Worm (Caenorhabditis elegans) whole organism, L4 larva: ENCODE results near the gene C29F5.1.

Source experiments
- R02D3.7 ChIP-seq: fragments of 150-350 bp; sonication (generic microtip); optimal IDR thresholded peaks from 3 replicates; lab custom pipeline; 2014; ENCODE audit warnings: missing biosample characterization, missing genetic modification characterization
- T20F7.1 ChIP-seq: fragments of 200-800 bp; sonication (Bioruptor generic); optimal IDR thresholded peaks from 2 replicates; lab custom pipeline; 2018; ENCODE audit warnings: mild to moderate bottlenecking, missing genetic modification characterization, missing compliant biosample characterization
- T26A8.4 ChIP-seq: fragments of 200-800 bp; sonication (Bioruptor generic); IDR thresholded peaks from 2 replicates; pipeline ENCODE4 v1.3.6; 2022; ENCODE audit warnings: missing genetic modification characterization, missing compliant biosample characterization
- Y5F2A.4 ChIP-seq: fragments of 200-800 bp; sonication (Bioruptor generic); optimal IDR thresholded peaks from 2 replicates; lab custom pipeline; 2018; ENCODE audit warnings: mild to moderate bottlenecking, missing genetic modification characterization, missing compliant biosample characterization
- ZK546.5 ChIP-seq, 2 experiments: sonication (generic microtip); optimal IDR thresholded peaks; 2 replicates each; lab custom pipeline; 2017; ENCODE audit warnings: missing biosample characterization in 2 of 2, missing genetic modification characterization in 2 of 2
- aha-1 ChIP-seq: fragments of 150-350 bp; peaks from one replicate; lab custom pipeline; 2014; ENCODE audit warnings: missing biosample characterization, missing genetic modification characterization
- aly-2 ChIP-seq: sonication (generic microtip); optimal IDR thresholded peaks from 2 replicates; lab custom pipeline; 2018; ENCODE audit warnings: missing biosample characterization, missing genetic modification characterization
- ama-1 ChIP-seq: fragments of 150-350 bp; optimal IDR thresholded peaks from 2 replicates; lab custom pipeline; 2014; ENCODE audit warnings: inconsistent platforms, mixed read lengths
- ces-1 ChIP-seq: fragments of 150-350 bp; sonication (generic microtip); optimal IDR thresholded peaks from 4 replicates; lab custom pipeline; 2014; ENCODE audit warnings: missing biosample characterization, missing genetic modification reagents, missing genetic modification characterization
- ctbp-1 ChIP-seq: fragments of 200-800 bp; sonication (Bioruptor generic); IDR thresholded peaks from 2 replicates; pipeline ENCODE4 v1.3.6; 2022; ENCODE audit warnings: missing genetic modification reagents, missing genetic modification characterization, missing compliant biosample characterization
- daf-16 ChIP-seq, 3 experiments: sonication (generic microtip); optimal IDR thresholded peaks; 2 replicates each; lab custom pipeline; 2016 to 2017; ENCODE audit warnings: missing genetic modification characterization in 3 of 3, missing genetic modification reagents in 3 of 3, mild to moderate bottlenecking in 2 of 3, missing compliant biosample characterization in 2 of 3, missing biosample characterization in 1 of 3, moderate library complexity in 1 of 3
- dmd-6 ChIP-seq: fragments of 200-800 bp; sonication (Bioruptor generic); IDR thresholded peaks from 2 replicates; pipeline ENCODE4 v1.3.6; 2022; ENCODE audit warnings: missing genetic modification reagents, missing genetic modification characterization, missing compliant biosample characterization
- dmd-9 ChIP-seq: fragments of 200-800 bp; sonication (Bioruptor generic); IDR thresholded peaks from 2 replicates; pipeline ENCODE4 v1.3.6; 2022; ENCODE audit warnings: missing genetic modification reagents, missing genetic modification characterization, missing compliant biosample characterization
- dve-1 ChIP-seq: sonication (generic microtip); optimal IDR thresholded peaks from 2 replicates; lab custom pipeline; 2017; ENCODE audit warnings: antibody characterized with exemption, mild to moderate bottlenecking, missing genetic modification characterization, missing compliant biosample characterization; ENCODE audit not compliant: insufficient read depth
- fkh-10 ChIP-seq: fragments of 150-350 bp; optimal IDR thresholded peaks from 2 replicates; lab custom pipeline; 2014; ENCODE audit warnings: missing biosample characterization, missing genetic modification reagents, missing genetic modification characterization
- gei-8 ChIP-seq: fragments of 200-800 bp; sonication (Bioruptor generic); optimal IDR thresholded peaks from 2 replicates; lab custom pipeline; 2018; ENCODE audit warnings: mild to moderate bottlenecking, missing genetic modification characterization, missing compliant biosample characterization
- hif-1 ChIP-seq, 2 experiments: sonication (generic microtip); optimal IDR thresholded peaks; 2 replicates each; lab custom pipeline; 2016 to 2017; ENCODE audit warnings: missing compliant biosample characterization in 2 of 2, missing genetic modification characterization in 2 of 2, missing genetic modification reagents in 2 of 2, missing genotype in 2 of 2, mild to moderate bottlenecking in 1 of 2
- hlh-11 ChIP-seq: fragments of 200-800 bp; sonication (Bioruptor generic); optimal IDR thresholded peaks from 2 replicates; lab custom pipeline; 2018; ENCODE audit warnings: mild to moderate bottlenecking, missing genetic modification characterization, missing compliant biosample characterization
- hlh-30 ChIP-seq: sonication (generic microtip); optimal IDR thresholded peaks from 2 replicates; lab custom pipeline; 2017; ENCODE audit warnings: antibody characterized with exemption, mild to moderate bottlenecking, missing genetic modification characterization, missing compliant biosample characterization; ENCODE audit not compliant: insufficient read depth
- jun-1 ChIP-seq: fragments of 150-350 bp; optimal IDR thresholded peaks from 2 replicates; lab custom pipeline; 2014; ENCODE audit warnings: missing biosample characterization, missing genetic modification reagents, missing genetic modification characterization
- lin-1 ChIP-seq: fragments of 200-800 bp; sonication (Bioruptor generic); IDR thresholded peaks from 2 replicates; pipeline ENCODE4 v1.3.6; 2022; ENCODE audit warnings: missing genetic modification reagents, missing genetic modification characterization, missing compliant biosample characterization
- lin-38 ChIP-seq: fragments of 200-800 bp; sonication (Bioruptor generic); IDR thresholded peaks from 2 replicates; pipeline ENCODE4 v1.3.6; 2022; ENCODE audit warnings: missing genetic modification reagents, missing genetic modification characterization, missing compliant biosample characterization
- lsy-2 ChIP-seq, 2 experiments: fragments of 150-350 bp in 1 of 2; sonication (generic microtip) in 1 of 2; optimal IDR thresholded peaks; 2 replicates each; lab custom pipeline; 2014 to 2017; ENCODE audit warnings: missing biosample characterization in 2 of 2, missing genetic modification characterization in 2 of 2
- mdl-1 ChIP-seq, 2 experiments: fragments of 150-350 bp in 1 of 2; sonication (generic microtip) in 1 of 2; optimal IDR thresholded peaks; 2 replicates each; lab custom pipeline; 2014 to 2017; ENCODE audit warnings: missing biosample characterization in 2 of 2, missing genetic modification characterization in 2 of 2
- mep-1 ChIP-seq: fragments of 150-350 bp; sonication (generic microtip); optimal IDR thresholded peaks from 3 replicates; lab custom pipeline; 2014; ENCODE audit warnings: missing biosample characterization, missing genetic modification characterization
- mes-2 ChIP-seq: sonication (generic microtip); optimal IDR thresholded peaks from 2 replicates; lab custom pipeline; 2016; ENCODE audit warnings: missing genotype, mild to moderate bottlenecking, missing genetic modification characterization, missing compliant biosample characterization; ENCODE audit not compliant: poor library complexity, severe bottlenecking
- mxl-2 ChIP-seq: fragments of 200-800 bp; sonication (Bioruptor generic); conservative IDR thresholded peaks from 2 replicates; pipeline ENCODE4 v1.3.6; 2022; ENCODE audit warnings: missing genetic modification reagents, missing genetic modification characterization, missing compliant biosample characterization
- mxl-3 ChIP-seq: fragments of 200-800 bp; sonication (Bioruptor generic); optimal IDR thresholded peaks from 2 replicates; lab custom pipeline; 2018; ENCODE audit warnings: mild to moderate bottlenecking, missing genetic modification characterization, missing compliant biosample characterization
- nhr-10 ChIP-seq: fragments of 150-350 bp; optimal IDR thresholded peaks from 2 replicates; lab custom pipeline; 2014; ENCODE audit warnings: missing biosample characterization, missing genetic modification characterization
- nhr-11 ChIP-seq: fragments of 150-350 bp; optimal IDR thresholded peaks from 2 replicates; lab custom pipeline; 2014; ENCODE audit warnings: missing biosample characterization, missing genetic modification characterization
- nhr-25 ChIP-seq: sonication (generic microtip); optimal IDR thresholded peaks from 2 replicates; lab custom pipeline; 2017; ENCODE audit warnings: missing genetic modification characterization, mild to moderate bottlenecking, missing compliant biosample characterization, antibody characterized with exemption, moderate library complexity, borderline replicate concordance; ENCODE audit not compliant: insufficient read depth
- nhr-28 ChIP-seq: fragments of 150-350 bp; optimal IDR thresholded peaks from 2 replicates; lab custom pipeline; 2014; ENCODE audit warnings: missing biosample characterization, missing genetic modification characterization
- nhr-41 ChIP-seq: fragments of 200-800 bp; sonication (Bioruptor generic); IDR thresholded peaks from 2 replicates; pipeline ENCODE4 v1.3.6; 2022; ENCODE audit warnings: missing genetic modification reagents, missing genetic modification characterization, missing compliant biosample characterization
- nhr-6 ChIP-seq: fragments of 150-350 bp; optimal IDR thresholded peaks from 2 replicates; lab custom pipeline; 2014; ENCODE audit warnings: missing biosample characterization, missing genetic modification characterization
- nhr-76 ChIP-seq: fragments of 150-350 bp; optimal IDR thresholded peaks from 2 replicates; lab custom pipeline; 2014; ENCODE audit warnings: missing biosample characterization, missing genetic modification characterization
- php-3 ChIP-seq: fragments of 200-800 bp; sonication (Bioruptor generic); IDR thresholded peaks from 2 replicates; pipeline ENCODE4 v1.3.6; 2022; ENCODE audit warnings: missing genetic modification reagents, missing genetic modification characterization, missing compliant biosample characterization
- pqm-1 ChIP-seq: sonication (generic microtip); optimal IDR thresholded peaks from 2 replicates; lab custom pipeline; 2017; ENCODE audit warnings: missing biosample characterization, missing genetic modification characterization
- saeg-2 ChIP-seq: fragments of 200-800 bp; sonication (Bioruptor generic); IDR thresholded peaks from 2 replicates; pipeline ENCODE4 v1.3.6; 2022; ENCODE audit warnings: missing genetic modification reagents, missing genetic modification characterization, missing compliant biosample characterization
- skn-1 ChIP-seq: fragments of 150-350 bp; optimal IDR thresholded peaks from 2 replicates; lab custom pipeline; 2014; ENCODE audit warnings: missing biosample characterization, missing genetic modification characterization
- snpc-4 ChIP-seq: fragments of 150-350 bp; optimal IDR thresholded peaks from 2 replicates; lab custom pipeline; 2014; ENCODE audit warnings: missing biosample characterization, missing genetic modification characterization
- spr-1 ChIP-seq: sonication (generic microtip); optimal IDR thresholded peaks from 2 replicates; lab custom pipeline; 2016; ENCODE audit warnings: mild to moderate bottlenecking, missing genetic modification characterization, missing compliant biosample characterization
- tra-1 ChIP-seq: fragments of 200-800 bp; sonication (Bioruptor generic); IDR thresholded peaks from 2 replicates; pipeline ENCODE4 v1.3.6; 2022; ENCODE audit warnings: missing genetic modification reagents, missing genetic modification characterization, missing compliant biosample characterization
- unc-130 ChIP-seq: sonication (generic microtip); optimal IDR thresholded peaks from 2 replicates; lab custom pipeline; 2016; ENCODE audit warnings: missing genetic modification reagents, missing genetic modification characterization, missing compliant biosample characterization
- unc-62 ChIP-seq, 3 experiments: fragments of 150-350 bp in 1 of 3; sonication (generic microtip); optimal IDR thresholded peaks in 2 of 3; peaks in 1 of 3; 1 replicate in 1 of 3; 2 replicates in 2 of 3; lab custom pipeline; 2014 to 2017; ENCODE audit warnings: missing biosample characterization in 3 of 3, missing genetic modification characterization in 3 of 3, missing genetic modification reagents in 3 of 3, missing genotype in 1 of 3
- zfp-2 ChIP-seq: sonication (generic microtip); optimal IDR thresholded peaks from 2 replicates; lab custom pipeline; 2016; ENCODE audit warnings: mild to moderate bottlenecking, missing genetic modification characterization, missing compliant biosample characterization
- ztf-11 ChIP-seq: fragments of 150-350 bp; optimal IDR thresholded peaks from 2 replicates; lab custom pipeline; 2014; ENCODE audit warnings: missing biosample characterization, missing genetic modification characterization
- ztf-7 ChIP-seq: fragments of 150-350 bp; optimal IDR thresholded peaks from 2 replicates; lab custom pipeline; 2014; ENCODE audit warnings: missing biosample characterization, missing genetic modification characterization

The C29F5.1 gene

ce11 chrII:6327317-6327716 is 24.0 kb downstream of the C29F5.1 start (continued):
- TF ChIP-seq pqm-1 (tag; lab: Kevin White, UChicago), result peak; percentile 97
- TF ChIP-seq ctbp-1 (GFP tag; lab: Robert Waterston, UW), result no peak
- TF ChIP-seq ZK546.5 (tag; optimal IDR thresholded peaks at IDR 0.05; lab: Kevin White, UChicago), result no peak
- TF ChIP-seq nhr-76 (tag; lab: Kevin White, UChicago), result no peak
- TF ChIP-seq unc-130 (GFP tag; lab: Kevin White, UChicago), result no peak
- no peak for TF ChIP-seq lin-38 (GFP tag; lab: Robert Waterston, UW)
- TF ChIP-seq nhr-28, result peak; percentile 82
- TF ChIP-seq hlh-11 (tag; lab: Kevin White, UChicago), result peak; percentile 88
- peak in 1 of 2 experiments; percentile 55 for TF ChIP-seq daf-16 (GFP tag; optimal IDR thresholded peaks at IDR 0.05; lab: Kevin White, UChicago)
- TF ChIP-seq daf-16 (tag; optimal IDR thresholded peaks at IDR 0.05; lab: Kevin White, UChicago), result peak; percentile 59
- TF ChIP-seq, all 104 proteins: peak for 18

- TF ChIP-seq ztf-11 (tag; lab: Kevin White, UChicago), result no peak
- no peak for TF ChIP-seq fkh-10
- no peak for TF ChIP-seq nhr-11
- TF ChIP-seq lin-1 (GFP tag; lab: Robert Waterston, UW), result peak; percentile 73
- TF ChIP-seq nhr-28, result peak; percentile 97
- TF ChIP-seq hif-1 (tag; optimal IDR thresholded peaks at IDR 0.05; lab: Kevin White, UChicago), result peak in 1 of 2 experiments; percentile 16
- no peak for TF ChIP-seq Y5F2A.4 (GFP tag; lab: Kevin White, UChicago)
- no peak for TF ChIP-seq saeg-2 (GFP tag; lab: Robert Waterston, UW)
- TF ChIP-seq dmd-9 (GFP tag; lab: Robert Waterston, UW), result no peak
- peak in 1 of 2 experiments; percentile 9 for TF ChIP-seq daf-16 (GFP tag; optimal IDR thresholded peaks at IDR 0.05; lab: Kevin White, UChicago)
- peak; percentile 62 for TF ChIP-seq daf-16 (tag; optimal IDR thresholded peaks at IDR 0.05; lab: Kevin White, UChicago)
- no peak for TF ChIP-seq jun-1
- peak; percentile 27 for TF ChIP-seq mep-1
- TF ChIP-seq gei-8, result no peak
- TF ChIP-seq ztf-7 (tag; lab: Kevin White, UChicago), result no peak
- TF ChIP-seq ama-1 (lab: Kevin White, UChicago), result peak; percentile 43
- TF ChIP-seq dmd-6, result peak; percentile 88
- no peak for TF ChIP-seq skn-1 (tag; lab: Kevin White, UChicago)
- TF ChIP-seq ces-1 (GFP tag; lab: Kevin White, UChicago), result no peak
- TF ChIP-seq hlh-11 (tag; lab: Kevin White, UChicago), result peak; percentile 88
- TF ChIP-seq T26A8.4 (GFP tag; lab: Robert Waterston, UW), result no peak
- TF ChIP-seq nhr-25, result no peak
- peak; percentile 99 for TF ChIP-seq pqm-1 (tag; lab: Kevin White, UChicago)
- no peak for TF ChIP-seq spr-1 (tag; lab: Kevin White, UChicago)
- TF ChIP-seq R02D3.7 (tag; lab: Kevin White, UChicago), result no peak
- peak; percentile 47 for TF ChIP-seq mxl-3 (GFP tag; lab: Kevin White, UChicago)
- TF ChIP-seq nhr-6 (tag; lab: Kevin White, UChicago), result no peak
- peak; percentile 80 for TF ChIP-seq tra-1 (GFP tag; lab: Robert Waterston, UW)
- TF ChIP-seq nhr-10, result peak; percentile 58
- peak; percentile 9 for TF ChIP-seq T20F7.1 (GFP tag; lab: Kevin White, UChicago)
- TF ChIP-seq hlh-30 (tag; lab: Kevin White, UChicago), result peak; percentile 13
- peak; percentile 53 for TF ChIP-seq aha-1 (tag; lab: Kevin White, UChicago)
- TF ChIP-seq php-3, result peak; percentile 76
- no peak for TF ChIP-seq mxl-2 (GFP tag; lab: Robert Waterston, UW)
- TF ChIP-seq nhr-41 (GFP tag; lab: Robert Waterston, UW), result no peak
- TF ChIP-seq dve-1 (tag; lab: Kevin White, UChicago), result peak; percentile 82
- TF ChIP-seq zfp-2 (tag; lab: Kevin White, UChicago), result no peak
- TF ChIP-seq unc-62 (GFP tag; optimal IDR thresholded peaks at IDR 0.05 in 1 of 2; lab: Kevin White, UChicago), result peak in 1 of 2 experiments; percentile 71
- TF ChIP-seq unc-62 (tag; optimal IDR thresholded peaks at IDR 0.05; lab: Kevin White, UChicago), result no peak
- peak; percentile 18 for TF ChIP-seq mes-2 (tag; lab: Kevin White, UChicago)
- TF ChIP-seq aly-2 (tag; lab: Kevin White, UChicago), result no peak
- TF ChIP-seq snpc-4 (tag; lab: Kevin White, UChicago), result no peak
- no peak for TF ChIP-seq lsy-2 (tag; optimal IDR thresholded peaks at IDR 0.05; lab: Kevin White, UChicago)
- no peak for TF ChIP-seq mdl-1 (tag; optimal IDR thresholded peaks at IDR 0.05; lab: Kevin White, UChicago)
These were observed 25.3 kb downstream of the C29F5.1 start for ce11 chrII:6328672-6329071.
